Worm (Caenorhabditis elegans): Measurements from ENCODE around the gene C56G2.15.

- TF ChIP-seq ama-1 (optimal IDR thresholded peaks at IDR 0.05) (no peak), F13C5.2 (tag; optimal IDR thresholded peaks at IDR 0.05) (no peak), scrt-1 (GFP tag; IDR thresholded peaks at IDR 0.05) (no peak), ceh-13 (GFP tag; optimal IDR thresholded peaks at IDR 0.05) (no peak), sea-1 (GFP tag; conservative IDR thresholded peaks at IDR 0.05) (no peak), tbx-11 (GFP tag; IDR thresholded peaks at IDR 0.05) (no peak), ets-7 (tag; optimal IDR thresholded peaks at IDR 0.05) (no peak), hnd-1 (tag; optimal IDR thresholded peaks at IDR 0.05) (no peak), pes-1 (GFP tag; IDR thresholded peaks at IDR 0.05) (no peak), tra-4 (tag; optimal IDR thresholded peaks at IDR 0.05) (no peak), B0310.2 (tag; optimal IDR thresholded peaks at IDR 0.05) (no peak), hmg-4 (GFP tag; optimal IDR thresholded peaks at IDR 0.05) (no peak)
Measured at ce11 chrIII:6356007-6356406, 11.7 kb downstream of the C56G2.15 start.

All from whole organism, early embryonic.